Fruit fly (Drosophila melanogaster) whole organism, embryonic: ENCODE measurements around the gene Alh.
A peak's percentile ranks its signal among the peaks of the same experiment; 100 is the strongest.

ENCODE experiments used
- Bdp1 ChIP-seq: fragments of 200-800 bp; sonication (Bioruptor generic); optimal IDR thresholded peaks from 3 replicates; lab custom pipeline; 2016; ENCODE audit warnings: missing biosample characterization, missing genetic modification characterization
- Blimp-1 ChIP-seq: fragments of 200-800 bp; sonication (Bioruptor generic); optimal IDR thresholded peaks from 3 replicates; lab custom pipeline; 2018; ENCODE audit warnings: missing biosample characterization, missing genetic modification characterization, mild to moderate bottlenecking, moderate library complexity, missing genetic modification reagents
- CG10147 ChIP-seq: fragments of 200-800 bp; sonication (Bioruptor generic); optimal IDR thresholded peaks from 2 replicates; lab custom pipeline; 2019; ENCODE audit warnings: missing biosample characterization, mild to moderate bottlenecking, missing genetic modification characterization, moderate library complexity
- CG12299 ChIP-seq: fragments of 200-800 bp; sonication (Bioruptor generic); optimal IDR thresholded peaks from 2 replicates; lab custom pipeline; 2018; ENCODE audit warnings: missing biosample characterization, mild to moderate bottlenecking, missing genetic modification characterization
- CG12769 ChIP-seq: fragments of 200-800 bp; sonication (Bioruptor generic); optimal IDR thresholded peaks from 2 replicates; lab custom pipeline; 2019; ENCODE audit warnings: missing biosample characterization, mild to moderate bottlenecking, missing genetic modification characterization, moderate library complexity
- CG13424 ChIP-seq: fragments of 200-800 bp; sonication (Bioruptor generic); optimal IDR thresholded peaks from 2 replicates; lab custom pipeline; 2019; ENCODE audit warnings: missing biosample characterization, mild to moderate bottlenecking, missing genetic modification characterization, moderate library complexity
- CG14441 ChIP-seq: fragments of 200-800 bp; sonication (Bioruptor generic); IDR thresholded peaks from 2 replicates; pipeline ENCODE4 v1.3.6; 2022; ENCODE audit warnings: missing biosample characterization, missing genetic modification characterization
- CG14710 ChIP-seq: fragments of 200-800 bp; sonication (Bioruptor generic); optimal IDR thresholded peaks from 3 replicates; lab custom pipeline; 2019; ENCODE audit warnings: missing biosample characterization, mild to moderate bottlenecking, missing genetic modification characterization, moderate library complexity
- CG15479 ChIP-seq: fragments of 200-800 bp; sonication (Bioruptor generic); optimal IDR thresholded peaks from 3 replicates; lab custom pipeline; 2019; ENCODE audit warnings: missing biosample characterization, mild to moderate bottlenecking, missing genetic modification characterization, moderate library complexity
- CG16863 ChIP-seq: fragments of 200-800 bp; sonication (Bioruptor generic); optimal IDR thresholded peaks from 3 replicates; lab custom pipeline; 2016; ENCODE audit warnings: missing biosample characterization, missing genetic modification characterization
- CG1792 ChIP-seq: fragments of 200-800 bp; sonication (Bioruptor generic); optimal IDR thresholded peaks from 2 replicates; lab custom pipeline; 2016; ENCODE audit warnings: missing biosample characterization, missing genetic modification characterization
- CG18476 ChIP-seq: fragments of 200-800 bp; sonication (Bioruptor generic); optimal IDR thresholded peaks from 2 replicates; lab custom pipeline; 2016; ENCODE audit warnings: missing biosample characterization, mild to moderate bottlenecking, missing genetic modification characterization
- CG3065 ChIP-seq: fragments of 200-800 bp; sonication (Bioruptor generic); optimal IDR thresholded peaks from 2 replicates; lab custom pipeline; 2016; ENCODE audit warnings: missing biosample characterization, missing genetic modification characterization
- CG32767 ChIP-seq: fragments of 200-800 bp; sonication (Bioruptor generic); IDR thresholded peaks from 2 replicates; pipeline ENCODE4 v1.3.6; 2022; ENCODE audit warnings: missing biosample characterization, missing genetic modification characterization
- CG6272 ChIP-seq: fragments of 200-800 bp; sonication (Bioruptor generic); IDR thresholded peaks from 2 replicates; pipeline ENCODE4 v1.3.6; 2022; ENCODE audit warnings: missing biosample characterization, missing genetic modification characterization
- CG6791 ChIP-seq: fragments of 200-800 bp; sonication (Bioruptor generic); IDR thresholded peaks from 3 replicates; pipeline ENCODE4 v1.3.6; 2022; ENCODE audit warnings: missing biosample characterization, missing genetic modification characterization; ENCODE audit not compliant: partially characterized antibody
- CG7786 ChIP-seq: fragments of 200-800 bp; sonication (Bioruptor generic); optimal IDR thresholded peaks from 2 replicates; lab custom pipeline; 2016; ENCODE audit warnings: missing biosample characterization, missing genetic modification characterization
- CG7928 ChIP-seq: fragments of 200-800 bp; sonication (Bioruptor generic); optimal IDR thresholded peaks from 2 replicates; lab custom pipeline; 2017; ENCODE audit warnings: missing biosample characterization, mild to moderate bottlenecking, missing genetic modification characterization
- CG7963 ChIP-seq: fragments of 200-800 bp; sonication (Bioruptor generic); IDR thresholded peaks from 3 replicates; pipeline ENCODE4 v1.3.6; 2022; ENCODE audit warnings: missing biosample characterization, missing genetic modification characterization; ENCODE audit not compliant: partially characterized antibody
- CG8944 ChIP-seq: fragments of 200-800 bp; sonication (Bioruptor generic); optimal IDR thresholded peaks from 3 replicates; lab custom pipeline; 2016; ENCODE audit warnings: missing biosample characterization, missing genetic modification characterization
- CHES-1-like ChIP-seq: fragments of 200-800 bp; sonication (Bioruptor generic); optimal IDR thresholded peaks from 2 replicates; lab custom pipeline; 2016; ENCODE audit warnings: missing biosample characterization, missing genetic modification characterization
- D19A ChIP-seq: fragments of 200-800 bp; optimal IDR thresholded peaks from 3 replicates; lab custom pipeline; 2019; ENCODE audit warnings: missing biosample characterization, mild to moderate bottlenecking, missing genetic modification characterization, moderate library complexity
- D19B ChIP-seq: fragments of 200-800 bp; sonication (Bioruptor generic); optimal IDR thresholded peaks from 2 replicates; lab custom pipeline; 2017; ENCODE audit warnings: missing biosample characterization, mild to moderate bottlenecking, missing genetic modification characterization
- Deaf1 ChIP-seq: fragments of 200-800 bp; optimal IDR thresholded peaks from 3 replicates; lab custom pipeline; 2019; ENCODE audit warnings: missing biosample characterization, mild to moderate bottlenecking, missing genetic modification characterization, moderate library complexity
- Dref ChIP-seq: fragments of 200-800 bp; sonication (Bioruptor generic); IDR thresholded peaks from 2 replicates; pipeline ENCODE4 v1.3.6; 2022; ENCODE audit warnings: missing biosample characterization, missing genetic modification characterization
- Elba2 ChIP-seq: fragments of 200-800 bp; sonication (Bioruptor generic); optimal IDR thresholded peaks from 3 replicates; lab custom pipeline; 2016; ENCODE audit warnings: missing biosample characterization, missing genetic modification characterization
- Meics ChIP-seq: fragments of 200-800 bp; sonication (Bioruptor generic); optimal IDR thresholded peaks from 2 replicates; lab custom pipeline; 2017; ENCODE audit warnings: missing biosample characterization, mild to moderate bottlenecking, missing genetic modification characterization
- Myb ChIP-seq: fragments of 200-800 bp; sonication (Bioruptor generic); optimal IDR thresholded peaks from 2 replicates; lab custom pipeline; 2016; ENCODE audit warnings: missing biosample characterization, missing genetic modification characterization
- NK7.1 ChIP-seq: fragments of 200-800 bp; sonication (Bioruptor generic); optimal IDR thresholded peaks from 3 replicates; lab custom pipeline; 2016; ENCODE audit warnings: missing biosample characterization, missing genetic modification characterization
- Ptx1 ChIP-seq: fragments of 200-800 bp; sonication (Bioruptor generic); IDR thresholded peaks from 2 replicates; pipeline ENCODE4 v1.3.6; 2022; ENCODE audit warnings: missing biosample characterization, missing genetic modification characterization
- Rx ChIP-seq: fragments of 200-800 bp; sonication (Bioruptor generic); IDR thresholded peaks from 2 replicates; pipeline ENCODE4 v1.3.6; 2022; ENCODE audit warnings: missing biosample characterization, missing genetic modification characterization
- Vsx1 ChIP-seq: fragments of 200-800 bp; sonication (Bioruptor generic); optimal IDR thresholded peaks from 2 replicates; lab custom pipeline; 2017; ENCODE audit warnings: missing biosample characterization, mild to moderate bottlenecking, missing genetic modification characterization, missing genetic modification reagents
- Xrp1 ChIP-seq: fragments of 200-800 bp; sonication (Bioruptor generic); IDR thresholded peaks from 2 replicates; pipeline ENCODE4 v1.3.6; 2022; ENCODE audit warnings: missing biosample characterization, missing genetic modification characterization
- YL-1 ChIP-seq: fragments of 200-800 bp; sonication (Bioruptor generic); optimal IDR thresholded peaks from 3 replicates; lab custom pipeline; 2017; ENCODE audit warnings: missing biosample characterization, mild to moderate bottlenecking, missing genetic modification characterization
- cas ChIP-seq: fragments of 200-800 bp; sonication (Bioruptor generic); IDR thresholded peaks from 2 replicates; pipeline ENCODE4 v1.3.6; 2022; ENCODE audit warnings: missing biosample characterization, missing genetic modification characterization
- caup ChIP-seq: fragments of 200-800 bp; sonication (Bioruptor generic); optimal IDR thresholded peaks from 3 replicates; lab custom pipeline; 2017; ENCODE audit warnings: missing biosample characterization, mild to moderate bottlenecking, missing genetic modification characterization, moderate library complexity; ENCODE audit not compliant: severe bottlenecking
- crol ChIP-seq: fragments of 200-800 bp; sonication (Bioruptor generic); IDR thresholded peaks from 2 replicates; pipeline ENCODE4 v1.3.6; 2022; ENCODE audit warnings: missing biosample characterization, missing genetic modification characterization
- da ChIP-seq: fragments of 200-800 bp; sonication (Bioruptor generic); optimal IDR thresholded peaks from 2 replicates; lab custom pipeline; 2016; ENCODE audit warnings: missing biosample characterization, missing genetic modification characterization
- dmrt11E ChIP-seq: fragments of 200-800 bp; sonication (Bioruptor generic); optimal IDR thresholded peaks from 3 replicates; lab custom pipeline; 2018; ENCODE audit warnings: missing biosample characterization, mild to moderate bottlenecking, missing genetic modification characterization, moderate library complexity
- gfzf ChIP-seq: fragments of 200-800 bp; sonication (Bioruptor generic); optimal IDR thresholded peaks from 2 replicates; lab custom pipeline; 2016; ENCODE audit warnings: missing biosample characterization, mild to moderate bottlenecking, missing genetic modification characterization, moderate library complexity
- insv ChIP-seq, 2 experiments: fragments of 200-800 bp; sonication (Bioruptor generic); optimal IDR thresholded peaks; 3 replicates each; lab custom pipeline; 2016 to 2018; ENCODE audit warnings: missing biosample characterization in 2 of 2, missing genetic modification characterization in 2 of 2
- ken ChIP-seq: fragments of 200-800 bp; sonication (Bioruptor generic); IDR thresholded peaks from 3 replicates; pipeline ENCODE4 v1.3.6; 2022; ENCODE audit warnings: missing biosample characterization, missing genetic modification characterization
- onecut ChIP-seq: fragments of 200-800 bp; sonication (Bioruptor generic); IDR thresholded peaks from 2 replicates; pipeline ENCODE4 v1.3.6; 2022; ENCODE audit warnings: missing biosample characterization, missing genetic modification characterization
- pan ChIP-seq, 4 experiments: fragments of >200 bp in 3 of 4; fragments of 200-800 bp in 1 of 4; sonication (Bioruptor generic) in 1 of 4; optimal IDR thresholded peaks in 3 of 4; IDR thresholded peaks in 1 of 4; 2 replicates each; pipeline versions ENCODE4 v1.3.6 to Lab custom; 2017 to 2022; ENCODE audit warnings: missing biosample characterization in 2 of 4, missing genetic modification characterization in 2 of 4, mixed read lengths in 1 of 4
- phol ChIP-seq: fragments of 200-800 bp; sonication (Bioruptor generic); optimal IDR thresholded peaks from 3 replicates; lab custom pipeline; 2018; ENCODE audit warnings: missing biosample characterization, mild to moderate bottlenecking, missing genetic modification characterization, moderate library complexity
- shn ChIP-seq: fragments of 200-800 bp; sonication (Bioruptor generic); optimal IDR thresholded peaks from 3 replicates; lab custom pipeline; 2016; ENCODE audit warnings: missing biosample characterization, missing genetic modification characterization
- sima ChIP-seq: fragments of 200-800 bp; sonication (Bioruptor generic); optimal IDR thresholded peaks from 2 replicates; lab custom pipeline; 2016; ENCODE audit warnings: missing biosample characterization, missing genetic modification characterization
- sisA ChIP-seq: fragments of 200-800 bp; sonication (Bioruptor generic); IDR thresholded peaks from 2 replicates; pipeline ENCODE4 v1.3.6; 2022; ENCODE audit warnings: missing biosample characterization, missing genetic modification characterization
- tx ChIP-seq: fragments of 200-800 bp; sonication (Bioruptor generic); optimal IDR thresholded peaks from 2 replicates; lab custom pipeline; 2016; ENCODE audit warnings: missing biosample characterization, missing genetic modification characterization
- yki ChIP-seq: fragments of >200 bp; optimal IDR thresholded peaks from 3 replicates; lab custom pipeline; 2018

Alh gene

DNA sequence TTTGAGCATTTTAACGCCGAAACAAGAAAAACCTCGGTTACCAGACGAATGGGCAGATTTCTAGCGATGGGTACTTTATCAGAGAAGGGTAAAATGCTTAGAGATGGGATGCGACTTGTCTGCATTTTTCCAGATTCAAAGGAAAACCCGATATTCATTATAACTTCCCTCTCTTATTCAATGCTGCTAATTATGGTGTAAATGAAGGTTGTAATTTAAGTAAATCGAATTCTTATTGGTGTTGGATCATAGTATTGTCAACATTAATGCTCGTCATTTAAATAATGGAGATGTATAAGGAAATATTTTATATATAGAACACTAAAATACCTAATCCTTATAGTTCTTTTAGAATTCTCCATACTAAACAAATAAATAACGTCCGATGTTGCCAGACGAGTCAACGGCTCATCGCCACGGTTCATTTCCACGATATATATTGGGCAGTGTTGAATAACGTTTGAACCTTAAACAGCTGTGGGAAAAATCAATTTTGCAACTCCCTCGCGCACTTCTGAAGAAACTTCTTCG, at the start of gene Alh, which contains the start of gene CG10098 (continued):
- no peak for TF ChIP-seq sima (GFP tag; lab: Kevin White, UChicago)
- TF ChIP-seq CHES-1-like (GFP tag; lab: Kevin White, UChicago) = peak; percentile 53
- peak; percentile 87 for TF ChIP-seq CG8944 (GFP tag; lab: Kevin White, UChicago)
- peak; percentile 86 for TF ChIP-seq CG13424 (tag; lab: Kevin White, UChicago)
- peak; percentile 68; the same call in 1 of the 2 replicates for TF ChIP-seq Xrp1
- TF ChIP-seq dmrt11E (tag; lab: Kevin White, UChicago) = peak; percentile 77
- TF ChIP-seq Bdp1 (GFP tag; lab: Kevin White, UChicago) = peak; percentile 64
- TF ChIP-seq D19B (GFP tag; lab: Kevin White, UChicago) = peak; percentile 72
- peak; percentile 77 for TF ChIP-seq Meics (GFP tag; lab: Kevin White, UChicago)
- TF ChIP-seq CG10147 = peak; percentile 75
- TF ChIP-seq CG3065 (GFP tag; lab: Kevin White, UChicago) = peak; percentile 48
- TF ChIP-seq Blimp-1 = peak; percentile 63
- TF ChIP-seq CG18476 (GFP tag; lab: Kevin White, UChicago) = peak; percentile 76
- peak; percentile 74 for TF ChIP-seq Rx (GFP tag; lab: Robert Waterston, UW)
- TF ChIP-seq pan (optimal IDR thresholded peaks at IDR 0.05; lab: Kevin White, UChicago) = no peak
- TF ChIP-seq pan (GFP tag; optimal IDR thresholded peaks at IDR 0.05 in 1 of 2, IDR thresholded peaks at IDR 0.05 in 1 of 2) = peak in 1 of 2 experiments; percentile 70
- peak; percentile 72 for TF ChIP-seq CG14441
- peak; percentile 87 for TF ChIP-seq ken (GFP tag; lab: Robert Waterston, UW)
- peak; percentile 56 for TF ChIP-seq CG12299 (tag; lab: Kevin White, UChicago)
- no peak for TF ChIP-seq CG15479 (GFP tag; lab: Kevin White, UChicago)
- TF ChIP-seq YL-1 (GFP tag; lab: Kevin White, UChicago) = peak; percentile 47
- peak; percentile 78 for TF ChIP-seq Elba2
- TF ChIP-seq phol (tag; lab: Kevin White, UChicago) = peak; percentile 90
- TF ChIP-seq CG7963 (GFP tag; lab: Robert Waterston, UW) = no peak
- peak; percentile 19 for TF ChIP-seq Deaf1 (tag; lab: Kevin White, UChicago)
- TF ChIP-seq CG16863 (GFP tag; lab: Kevin White, UChicago) = peak; percentile 78
- TF ChIP-seq NK7.1 = peak; percentile 58
- no peak for TF ChIP-seq yki (lab: Kevin White, UChicago)
- no peak for TF ChIP-seq crol (GFP tag; lab: Robert Waterston, UW)
- TF ChIP-seq Myb = peak; percentile 76
- TF ChIP-seq Dref (GFP tag; lab: Robert Waterston, UW) = peak; percentile 39; the same call in 1 of the 2 replicates
- peak; percentile 85 for TF ChIP-seq shn (GFP tag; lab: Kevin White, UChicago)
- peak in 1 of 2 experiments; percentile 52 for TF ChIP-seq insv (GFP tag; optimal IDR thresholded peaks at IDR 0.05; lab: Kevin White, UChicago)
- TF ChIP-seq tx (GFP tag; lab: Kevin White, UChicago) = peak; percentile 83
- peak; percentile 67 for TF ChIP-seq CG6791 (GFP tag; lab: Robert Waterston, UW)
- peak; percentile 38 for TF ChIP-seq gfzf
- peak; percentile 91 for TF ChIP-seq CG7786 (GFP tag; lab: Kevin White, UChicago)
- peak; percentile 43 for TF ChIP-seq CG7928 (GFP tag; lab: Kevin White, UChicago)
- TF ChIP-seq caup (GFP tag; lab: Kevin White, UChicago) = peak; percentile 44
- TF ChIP-seq CG1792 (GFP tag; lab: Kevin White, UChicago) = peak; percentile 74
- peak; percentile 85 for TF ChIP-seq sisA (GFP tag; lab: Robert Waterston, UW)
- TF ChIP-seq Ptx1 (GFP tag; lab: Robert Waterston, UW) = peak; percentile 87
- peak; percentile 91 for TF ChIP-seq CG14710 (tag; lab: Kevin White, UChicago)
- peak; percentile 51 for TF ChIP-seq da (GFP tag; lab: Kevin White, UChicago)
- peak; percentile 85 for TF ChIP-seq Vsx1
- TF ChIP-seq cas (GFP tag; lab: Robert Waterston, UW) = no peak
- peak; percentile 98 for TF ChIP-seq onecut (GFP tag; lab: Robert Waterston, UW)
- peak; percentile 44; the same call in 1 of the 2 replicates for TF ChIP-seq CG32767 (GFP tag; lab: Robert Waterston, UW)
- peak; percentile 77 for TF ChIP-seq CG6272 (GFP tag; lab: Robert Waterston, UW)
- peak; percentile 47 for TF ChIP-seq D19A (tag; lab: Kevin White, UChicago)
- TF ChIP-seq CG12769 (tag; lab: Kevin White, UChicago) = peak; percentile 78
